Worm (Caenorhabditis elegans): ENCODE data around the gene F42C5.5.

Gene F42C5.5

DNA sequence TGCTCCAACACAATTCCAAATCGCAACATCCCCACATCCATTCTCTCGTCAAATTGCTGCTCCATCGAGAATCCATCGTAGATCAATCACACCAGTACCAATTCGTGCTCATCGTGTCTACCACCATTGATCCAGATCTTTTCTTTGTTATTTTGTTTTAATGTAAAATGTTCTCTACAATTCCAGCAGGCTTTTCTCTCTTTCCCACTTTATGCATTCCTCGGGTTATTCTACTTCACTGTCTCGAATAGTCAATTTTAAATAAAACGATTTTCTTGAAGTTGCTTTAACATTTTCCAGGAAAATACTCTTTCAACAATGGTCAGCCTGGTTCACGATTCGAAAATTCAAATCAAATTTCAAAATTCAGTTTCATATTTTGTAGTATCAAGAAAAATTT is 11.1 kb downstream of the F42C5.5 start, which contains the start of gene C06E4.1:
TSS of gene C06E4.1 (plus strand) at position 301 of the 400 bp plus-strand sequence.
- TF ChIP-seq fos-1 (tag; optimal IDR thresholded peaks at IDR 0.05) (no peak), lsy-12 (tag; optimal IDR thresholded peaks at IDR 0.05) (no peak), unc-62 (GFP tag; optimal IDR thresholded peaks at IDR 0.05) (no peak), nhr-77 (tag; optimal IDR thresholded peaks at IDR 0.05) (no peak), fkh-2 (tag; optimal IDR thresholded peaks at IDR 0.05) (no peak), nhr-12 (tag; optimal IDR thresholded peaks at IDR 0.05) (no peak), mml-1 (tag; optimal IDR thresholded peaks at IDR 0.05) (no peak), eor-1 (tag; optimal IDR thresholded peaks at IDR 0.05) (no peak), ceh-9 (tag; optimal IDR thresholded peaks at IDR 0.05) (no peak), zag-1 (tag; optimal IDR thresholded peaks at IDR 0.05) (no peak), tbx-2 (tag; optimal IDR thresholded peaks at IDR 0.05) (no peak), elt-1 (tag; optimal IDR thresholded peaks at IDR 0.05) (no peak), pha-4 (tag; optimal IDR thresholded peaks at IDR 0.05) (no peak), lin-39 (tag; optimal IDR thresholded peaks at IDR 0.05) (no peak), elt-2 (tag; optimal IDR thresholded peaks at IDR 0.05) (no peak), nfya-1 (tag; optimal IDR thresholded peaks at IDR 0.05; ENCODE audit: insufficient read depth) (no peak), nhr-237 (tag; optimal IDR thresholded peaks at IDR 0.05) (no peak), snpc-4 (tag; optimal IDR thresholded peaks at IDR 0.05) (no peak), lin-15B (tag; optimal IDR thresholded peaks at IDR 0.05) (no peak)

DNA sequence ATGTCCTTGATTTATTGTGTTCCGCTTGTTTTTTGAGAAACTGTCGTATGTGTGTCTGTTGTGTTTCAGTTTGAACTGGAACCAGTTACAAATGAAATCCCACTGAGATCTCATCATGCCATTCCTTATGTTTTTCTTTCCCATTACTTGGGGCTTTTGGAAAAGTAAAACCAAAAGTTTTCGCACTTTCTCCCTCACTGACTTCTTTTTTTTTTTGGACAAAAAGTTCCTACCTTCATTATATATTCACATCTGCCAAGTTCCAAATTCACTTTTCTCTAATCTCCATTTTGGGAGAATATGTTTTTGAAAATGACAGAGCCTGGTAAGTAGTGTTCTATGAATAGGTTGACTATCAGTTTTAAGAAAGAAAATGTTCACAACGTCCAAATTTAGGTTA is 17.4 kb downstream of the F42C5.5 start, which contains the start of gene C06E4.2:
TSS of gene C06E4.2 (plus strand) at position 301 of the 400 bp plus-strand sequence.
- no peak for TF ChIP-seq egl-27 (tag; optimal IDR thresholded peaks at IDR 0.05)
- TF ChIP-seq fos-1 (tag; optimal IDR thresholded peaks at IDR 0.05) = no peak

DNA sequence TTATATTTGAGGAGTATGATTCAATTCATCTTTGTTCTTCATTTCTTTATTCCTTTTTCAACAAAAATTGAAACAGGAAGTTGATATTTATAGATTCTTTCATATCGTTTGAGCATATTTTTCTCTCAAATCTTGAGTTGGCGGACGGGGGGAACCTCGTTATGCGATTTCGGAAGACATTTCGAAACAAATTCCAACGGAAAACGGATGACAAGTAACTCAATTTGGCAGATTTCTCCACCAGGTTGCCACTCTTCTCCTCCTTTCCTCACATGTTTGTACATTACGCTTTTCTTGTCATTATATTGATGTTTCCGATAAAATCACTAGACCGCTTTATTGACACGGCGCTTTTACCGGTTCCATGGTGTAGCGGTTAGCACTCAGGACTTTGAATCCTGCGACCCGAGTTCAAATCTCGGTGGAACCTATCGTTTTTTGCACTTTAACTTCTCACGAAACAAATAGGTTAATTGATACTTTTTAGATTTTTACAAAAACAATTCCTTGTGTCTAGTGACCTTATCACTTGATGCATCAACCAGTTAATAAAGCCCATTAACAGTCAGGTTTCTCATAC is 19.0 kb downstream of the F42C5.5 start:
- TF ChIP-seq fkh-10 (GFP tag; optimal IDR thresholded peaks at IDR 0.05) (no peak), lin-15B (tag; optimal IDR thresholded peaks at IDR 0.05) (no peak), pha-4 (tag; optimal IDR thresholded peaks at IDR 0.05) (peak; percentile 21), elt-1 (tag; optimal IDR thresholded peaks at IDR 0.05) (no peak), elt-2 (tag; optimal IDR thresholded peaks at IDR 0.05) (peak; percentile 25)

ce11 chrIV:7263137-7263536 is 30.9 kb downstream of the F42C5.5 start, which contains the start of gene glb-2:
TSS of gene glb-2 (minus strand) at chrIV:7263237.
- TF ChIP-seq fkh-2 (tag; optimal IDR thresholded peaks at IDR 0.05) (no peak), skn-1 (tag; optimal IDR thresholded peaks at IDR 0.05) (no peak), mml-1 (tag; optimal IDR thresholded peaks at IDR 0.05) (no peak), lsy-12 (tag; optimal IDR thresholded peaks at IDR 0.05) (no peak), pqm-1 (tag; optimal IDR thresholded peaks at IDR 0.05) (no peak), egl-5 (tag; optimal IDR thresholded peaks at IDR 0.05) (no peak), ama-1 (optimal IDR thresholded peaks at IDR 0.05) (no peak), nhr-12 (tag; optimal IDR thresholded peaks at IDR 0.05) (no peak), nhr-76 (tag; optimal IDR thresholded peaks at IDR 0.05) (no peak), snpc-4 (tag; optimal IDR thresholded peaks at IDR 0.05) (no peak), lin-15B (tag; optimal IDR thresholded peaks at IDR 0.05) (no peak)

ce11 chrIV:7260587-7260986 is 33.4 kb downstream of the F42C5.5 start, which contains the start of gene C06E4.3:
TSS of gene C06E4.3 (plus strand) at chrIV:7260875.
- TF ChIP-seq ceh-28 (tag; optimal IDR thresholded peaks at IDR 0.05) = no peak
- TF ChIP-seq daf-12 (tag; optimal IDR thresholded peaks at IDR 0.05) = no peak
- no peak for TF ChIP-seq ZK546.5 (tag; optimal IDR thresholded peaks at IDR 0.05)
- TF ChIP-seq unc-62 (GFP tag; optimal IDR thresholded peaks at IDR 0.05) = no peak
- no peak for TF ChIP-seq skn-1 (tag; optimal IDR thresholded peaks at IDR 0.05)
- TF ChIP-seq pqm-1 (tag; optimal IDR thresholded peaks at IDR 0.05) = peak; percentile 48
- no peak for TF ChIP-seq elt-1 (tag; optimal IDR thresholded peaks at IDR 0.05)
- TF ChIP-seq lin-39 (tag; optimal IDR thresholded peaks at IDR 0.05) = no peak
- peak; percentile 30 for TF ChIP-seq elt-2 (tag; optimal IDR thresholded peaks at IDR 0.05)

- TF ChIP-seq lin-15B (tag; optimal IDR thresholded peaks at IDR 0.05) = peak; percentile 6
- TF ChIP-seq mdl-1 (tag; optimal IDR thresholded peaks at IDR 0.05) = peak; percentile 6
- no peak for TF ChIP-seq pha-4 (tag; optimal IDR thresholded peaks at IDR 0.05)
- TF ChIP-seq skn-1 (tag; optimal IDR thresholded peaks at IDR 0.05) = no peak
- no peak for TF ChIP-seq unc-62 (GFP tag; optimal IDR thresholded peaks at IDR 0.05)
- no peak for TF ChIP-seq nhr-77 (tag; optimal IDR thresholded peaks at IDR 0.05)
- TF ChIP-seq pqm-1 (tag; optimal IDR thresholded peaks at IDR 0.05) = peak; percentile 81
- TF ChIP-seq nhr-76 (tag; optimal IDR thresholded peaks at IDR 0.05) = no peak
- no peak for TF ChIP-seq fkh-10 (GFP tag; optimal IDR thresholded peaks at IDR 0.05)
- peak; percentile 43 for TF ChIP-seq elt-2 (tag; optimal IDR thresholded peaks at IDR 0.05)
Measured at ce11 chrIV:7258253-7258652, 35.8 kb downstream of the F42C5.5 start, which contains the start of gene C06E4.6. TSS of gene C06E4.6 (minus strand) at chrIV:7258303.
